Worm (Caenorhabditis elegans): Measurements from ENCODE around the gene C55A6.4.

The C55A6.4 gene

ce11 chrV:11535504-11536062 lies 17.9 kb upstream of the C55A6.4 start (continued):
- no peak for TF ChIP-seq nhr-43 (tag; optimal IDR thresholded peaks at IDR 0.05; ENCODE audit: poor library complexity, severe bottlenecking)
- TF ChIP-seq egl-27 (tag; optimal IDR thresholded peaks at IDR 0.05), result no peak
- TF ChIP-seq pqm-1 (tag; optimal IDR thresholded peaks at IDR 0.05), result peak; percentile 79

ce11 chrV:11534495-11535189 lies 17.0 kb upstream of the C55A6.4 start:
- TF ChIP-seq nhr-28 (tag; optimal IDR thresholded peaks at IDR 0.05) (no peak), pqm-1 (tag; optimal IDR thresholded peaks at IDR 0.05) (peak; percentile 96), daf-12 (tag; optimal IDR thresholded peaks at IDR 0.05) (no peak), ama-1 (optimal IDR thresholded peaks at IDR 0.05) (no peak), elt-3 (tag; optimal IDR thresholded peaks at IDR 0.05) (peak in 1 of 3 experiments; percentile 30), sea-2 (GFP tag; optimal IDR thresholded peaks at IDR 0.05) (no peak), nhr-237 (tag; optimal IDR thresholded peaks at IDR 0.05) (no peak), mml-1 (tag; optimal IDR thresholded peaks at IDR 0.05) (no peak), ceh-82 (tag; optimal IDR thresholded peaks at IDR 0.05) (no peak), nfya-1 (tag; optimal IDR thresholded peaks at IDR 0.05; ENCODE audit: insufficient read depth) (no peak), pha-4 (tag; optimal IDR thresholded peaks at IDR 0.05) (peak; percentile 13), eor-1 (tag; optimal IDR thresholded peaks at IDR 0.05) (no peak), ZK546.5 (tag; optimal IDR thresholded peaks at IDR 0.05) (no peak), nhr-67 (tag; optimal IDR thresholded peaks at IDR 0.05) (no peak), nhr-43 (tag; optimal IDR thresholded peaks at IDR 0.05; ENCODE audit: poor library complexity, severe bottlenecking) (peak; percentile 65), ceh-9 (tag; optimal IDR thresholded peaks at IDR 0.05) (no peak), lin-39 (tag; optimal IDR thresholded peaks at IDR 0.05) (no peak), nhr-23 (tag; optimal IDR thresholded peaks at IDR 0.05) (peak; percentile 24), egl-5 (tag; optimal IDR thresholded peaks at IDR 0.05) (no peak), nhr-25 (tag; optimal IDR thresholded peaks at IDR 0.05) (peak; percentile 34), hmg-11 (tag; optimal IDR thresholded peaks at IDR 0.05) (no peak), elt-2 (tag; optimal IDR thresholded peaks at IDR 0.05) (peak; percentile 92), jun-1 (tag; optimal IDR thresholded peaks at IDR 0.05) (peak; percentile 49), R02D3.7 (tag; optimal IDR thresholded peaks at IDR 0.05) (no peak)

DNA sequence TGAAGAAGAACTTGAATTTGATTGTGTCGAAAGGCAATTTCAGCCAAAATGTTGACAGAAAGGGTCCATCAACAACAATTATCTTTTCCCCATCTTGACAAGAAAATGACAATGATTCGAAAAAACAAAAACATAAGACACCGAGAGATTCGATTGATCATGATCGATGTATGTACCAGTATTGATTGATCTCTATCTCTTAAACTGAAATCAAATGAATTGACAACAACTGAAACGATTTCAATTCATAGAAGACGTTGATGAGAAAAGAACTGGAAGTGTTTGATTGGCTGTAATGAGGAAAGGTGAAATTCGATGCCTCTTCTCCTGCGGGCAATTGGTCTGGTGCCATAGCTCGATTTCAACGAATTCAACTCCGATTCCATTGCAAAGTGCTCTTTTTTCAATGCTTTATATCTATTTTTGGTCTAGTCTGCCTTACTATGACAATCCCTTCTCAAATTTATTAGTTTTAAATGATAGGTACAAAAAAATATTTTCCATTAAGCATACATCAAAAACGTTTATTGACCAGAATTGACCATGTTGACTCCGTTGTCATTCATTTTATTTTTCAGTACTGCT lies 15.8 kb upstream of the C55A6.4 start:
- no peak for TF ChIP-seq mdl-1 (tag; optimal IDR thresholded peaks at IDR 0.05)
- peak; percentile 41 for TF ChIP-seq elt-1 (tag; optimal IDR thresholded peaks at IDR 0.05)

DNA sequence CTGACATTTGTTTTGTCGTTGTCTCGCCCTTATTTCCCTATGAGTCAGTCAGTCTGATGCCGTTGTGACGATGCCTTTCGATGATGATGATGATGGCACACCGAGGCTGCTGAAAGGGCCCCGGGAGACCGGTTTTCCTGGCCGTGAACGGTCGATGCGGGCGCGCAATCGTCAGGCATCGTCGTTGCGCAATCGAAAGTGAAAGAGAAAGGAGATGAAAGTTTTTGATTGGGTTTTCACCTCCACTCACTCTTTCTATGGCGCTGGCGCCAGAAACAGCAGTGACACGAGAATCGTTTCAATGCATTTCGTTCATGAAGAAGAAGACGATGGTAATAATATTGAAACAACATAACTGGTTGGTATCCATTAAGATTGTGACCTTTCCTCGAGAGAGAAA lies 15.3 kb upstream of the C55A6.4 start:
- peak; percentile 5 for TF ChIP-seq egl-27 (tag; optimal IDR thresholded peaks at IDR 0.05)
- TF ChIP-seq nhr-23 (tag; optimal IDR thresholded peaks at IDR 0.05), result peak; percentile 81
- TF ChIP-seq sea-2 (GFP tag; optimal IDR thresholded peaks at IDR 0.05), result no peak
- no peak for TF ChIP-seq ceh-28 (tag; optimal IDR thresholded peaks at IDR 0.05)
- TF ChIP-seq elt-1 (tag; optimal IDR thresholded peaks at IDR 0.05), result peak; percentile 53
- TF ChIP-seq nfya-1 (tag; optimal IDR thresholded peaks at IDR 0.05; ENCODE audit: insufficient read depth), result no peak
- TF ChIP-seq fkh-2 (tag; optimal IDR thresholded peaks at IDR 0.05), result no peak
- no peak for TF ChIP-seq fos-1 (tag; optimal IDR thresholded peaks at IDR 0.05)
- no peak for TF ChIP-seq elt-2 (tag; optimal IDR thresholded peaks at IDR 0.05)
- no peak for TF ChIP-seq hmg-11 (tag; optimal IDR thresholded peaks at IDR 0.05)
- TF ChIP-seq nhr-28 (tag; optimal IDR thresholded peaks at IDR 0.05), result no peak
- peak; percentile 60 for TF ChIP-seq nhr-43 (tag; optimal IDR thresholded peaks at IDR 0.05; ENCODE audit: poor library complexity, severe bottlenecking)
- peak; percentile 7 for TF ChIP-seq tbx-2 (tag; optimal IDR thresholded peaks at IDR 0.05)
- TF ChIP-seq skn-1 (tag; optimal IDR thresholded peaks at IDR 0.05), result no peak
- peak; percentile 95 for TF ChIP-seq nhr-25 (tag; optimal IDR thresholded peaks at IDR 0.05)

DNA sequence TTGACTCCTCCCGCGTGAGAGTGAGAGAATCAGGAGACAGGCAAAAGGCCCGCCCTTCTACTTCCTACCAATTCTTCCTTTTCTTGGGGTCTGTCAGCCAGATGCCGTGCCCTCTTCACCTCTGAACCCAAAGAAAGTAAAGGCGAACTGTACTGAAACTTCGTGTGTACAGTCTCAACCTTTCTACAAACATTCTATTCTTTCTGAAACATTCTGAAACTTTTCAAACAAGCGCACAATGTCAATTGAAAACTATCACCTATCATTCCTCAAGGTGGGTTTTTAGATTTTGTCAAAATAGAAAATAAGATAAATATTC lies 14.8 kb upstream of the C55A6.4 start:
- TF ChIP-seq nfya-1 (tag; optimal IDR thresholded peaks at IDR 0.05; ENCODE audit: insufficient read depth) (no peak), pqm-1 (tag; optimal IDR thresholded peaks at IDR 0.05) (no peak), nhr-25 (tag; optimal IDR thresholded peaks at IDR 0.05) (no peak), lin-39 (tag; optimal IDR thresholded peaks at IDR 0.05) (no peak), jun-1 (tag; optimal IDR thresholded peaks at IDR 0.05) (no peak), hmg-11 (tag; optimal IDR thresholded peaks at IDR 0.05) (no peak), zag-1 (tag; optimal IDR thresholded peaks at IDR 0.05) (no peak), mdl-1 (tag; optimal IDR thresholded peaks at IDR 0.05) (no peak), fos-1 (tag; optimal IDR thresholded peaks at IDR 0.05) (no peak), ztf-4 (tag; optimal IDR thresholded peaks at IDR 0.05) (no peak), eor-1 (tag; optimal IDR thresholded peaks at IDR 0.05) (no peak)
